Fruit fly (Drosophila melanogaster) whole organism, wandering third instar larva: ENCODE data around the gene Trax.

Source experiments
- Abd-B ChIP-seq: fragments of >200 bp; optimal IDR thresholded peaks from 2 replicates; lab custom pipeline; 2017; ENCODE audit warnings: missing biosample characterization, missing genetic modification characterization
- CG32264 ChIP-seq: fragments of 200-800 bp; sonication (Bioruptor generic); optimal IDR thresholded peaks from 2 replicates; lab custom pipeline; 2016; ENCODE audit warnings: missing biosample characterization, missing genetic modification characterization
- CG9705 ChIP-seq: fragments of 200-800 bp; sonication (Bioruptor generic); optimal IDR thresholded peaks from 2 replicates; lab custom pipeline; 2018; ENCODE audit warnings: missing biosample characterization, mild to moderate bottlenecking, missing genetic modification characterization
- CrebA ChIP-seq: fragments of 200-800 bp; sonication (Bioruptor generic); optimal IDR thresholded peaks from 2 replicates; lab custom pipeline; 2016; ENCODE audit warnings: missing biosample characterization, mild to moderate bottlenecking, missing genetic modification characterization, borderline replicate concordance
- Dfd ChIP-seq: fragments of >200 bp; optimal IDR thresholded peaks from 2 replicates; lab custom pipeline; 2017; ENCODE audit warnings: missing biosample characterization, missing genetic modification characterization
- Dif ChIP-seq: fragments of 200-275, 200-300 bp; sonication (Bioruptor generic); optimal IDR thresholded peaks from 2 replicates; lab custom pipeline; 2018; ENCODE audit warnings: missing biosample characterization, missing genetic modification characterization; ENCODE audit not compliant: partially characterized antibody
- GATAd ChIP-seq: sonication (Bioruptor generic); optimal IDR thresholded peaks from 2 replicates; lab custom pipeline; 2016; ENCODE audit warnings: missing biosample characterization, missing genetic modification characterization
- HLH106 ChIP-seq: fragments of 200-800 bp; optimal IDR thresholded peaks from 3 replicates; lab custom pipeline; 2019; ENCODE audit warnings: missing biosample characterization, mild to moderate bottlenecking, missing genetic modification characterization, moderate library complexity
- Hnf4 ChIP-seq: fragments of 200-800 bp; sonication (Bioruptor generic); optimal IDR thresholded peaks from 2 replicates; lab custom pipeline; 2016; ENCODE audit warnings: missing biosample characterization, mild to moderate bottlenecking, missing genetic modification characterization
- Hr78 ChIP-seq: fragments of >200 bp; optimal IDR thresholded peaks from 2 replicates; lab custom pipeline; 2017; ENCODE audit warnings: missing biosample characterization, missing genetic modification characterization
- Hr83 ChIP-seq: fragments of 200-300 bp; sonication (Bioruptor generic); optimal IDR thresholded peaks from 2 replicates; lab custom pipeline; 2016; ENCODE audit warnings: missing biosample characterization, mild to moderate bottlenecking, missing genetic modification characterization, moderate library complexity; ENCODE audit not compliant: poor library complexity, severe bottlenecking
- Jra ChIP-seq: sonication (Bioruptor generic); optimal IDR thresholded peaks from 2 replicates; lab custom pipeline; 2016; ENCODE audit warnings: missing biosample characterization, missing genetic modification characterization
- Mio ChIP-seq: sonication (Bioruptor generic); optimal IDR thresholded peaks from 2 replicates; lab custom pipeline; 2016; ENCODE audit warnings: missing biosample characterization, missing genetic modification characterization
- N ChIP-seq: fragments of >200 bp; optimal IDR thresholded peaks from 2 replicates; lab custom pipeline; 2018; ENCODE audit warnings: missing biosample characterization, missing external identifiers, missing genetic modification characterization
- OdsH ChIP-seq: fragments of 200-800 bp; sonication (Bioruptor generic); optimal IDR thresholded peaks from 2 replicates; lab custom pipeline; 2016; ENCODE audit warnings: missing biosample characterization, mild to moderate bottlenecking, missing genetic modification characterization
- Rel ChIP-seq, 2 experiments: fragments of 200-800 bp; sonication (Bioruptor generic) in 1 of 2; optimal IDR thresholded peaks; 2 replicates in 1 of 2; 3 replicates in 1 of 2; lab custom pipeline; 2016 to 2019; ENCODE audit warnings: mild to moderate bottlenecking in 2 of 2, missing biosample characterization in 2 of 2, missing genetic modification characterization in 2 of 2, moderate library complexity in 1 of 2
- Vsx2 ChIP-seq: fragments of 200-300, 225-300 bp; sonication (Bioruptor generic); optimal IDR thresholded peaks from 2 replicates; lab custom pipeline; 2018; ENCODE audit warnings: missing biosample characterization, missing genetic modification characterization; ENCODE audit not compliant: partially characterized antibody
- br ChIP-seq: fragments of 200-800 bp; sonication (Bioruptor generic); optimal IDR thresholded peaks from 2 replicates; lab custom pipeline; 2016; ENCODE audit warnings: missing biosample characterization, missing genetic modification characterization
- brk ChIP-seq: fragments of 200-800 bp; sonication (Bioruptor generic); optimal IDR thresholded peaks from 2 replicates; lab custom pipeline; 2016; ENCODE audit warnings: missing biosample characterization, mild to moderate bottlenecking, missing genetic modification characterization
- dl ChIP-seq, 2 experiments: fragments of 175-275, 200-275 bp in 1 of 2; fragments of 200-275 bp in 1 of 2; sonication (Bioruptor generic); optimal IDR thresholded peaks; lab custom pipeline; 2018; ENCODE audit warnings: mild to moderate bottlenecking in 2 of 2, missing biosample characterization in 2 of 2, missing genetic modification characterization in 2 of 2, moderate library complexity in 2 of 2; ENCODE audit not compliant: partially characterized antibody in 2 of 2, insufficient read depth in 1 of 2
- dmrt93B ChIP-seq: fragments of 200-800 bp; sonication (Bioruptor generic); optimal IDR thresholded peaks from 2 replicates; lab custom pipeline; 2018; ENCODE audit warnings: missing biosample characterization, mild to moderate bottlenecking, missing genetic modification characterization
- dsf ChIP-seq: sonication (Bioruptor generic); optimal IDR thresholded peaks from 2 replicates; lab custom pipeline; 2016; ENCODE audit warnings: missing biosample characterization, missing genetic modification characterization, borderline replicate concordance
- ey ChIP-seq: fragments of 200-800 bp; sonication (Bioruptor generic); optimal IDR thresholded peaks from 2 replicates; lab custom pipeline; 2016; ENCODE audit warnings: missing biosample characterization, missing genetic modification characterization
- foxo ChIP-seq, 2 experiments: fragments of 200-800 bp; sonication (Bioruptor generic); optimal IDR thresholded peaks; 2 replicates in 1 of 2; 3 replicates in 1 of 2; lab custom pipeline; 2016 to 2017; ENCODE audit warnings: missing biosample characterization in 2 of 2, missing genetic modification characterization in 2 of 2
- fru ChIP-seq: fragments of 200-800 bp; sonication (Bioruptor generic); optimal IDR thresholded peaks from 3 replicates; lab custom pipeline; 2016; ENCODE audit warnings: missing biosample characterization, mild to moderate bottlenecking, missing genetic modification characterization
- h ChIP-seq: fragments of 200-800 bp; sonication (Bioruptor generic); optimal IDR thresholded peaks from 3 replicates; lab custom pipeline; 2016; ENCODE audit warnings: missing biosample characterization, mild to moderate bottlenecking, missing genetic modification characterization
- jim ChIP-seq: fragments of 175-275, 200-325 bp; sonication (Bioruptor generic); optimal IDR thresholded peaks from 2 replicates; lab custom pipeline; 2016; ENCODE audit warnings: missing biosample characterization, mild to moderate bottlenecking, missing genetic modification characterization
- lola ChIP-seq: fragments of >200 bp; optimal IDR thresholded peaks from 2 replicates; lab custom pipeline; 2017; ENCODE audit warnings: missing biosample characterization, missing genetic modification characterization
- pan ChIP-seq: fragments of >200 bp; optimal IDR thresholded peaks from 2 replicates; lab custom pipeline; 2017
- psq ChIP-seq: fragments of 200-800 bp; sonication (Bioruptor generic); optimal IDR thresholded peaks from 3 replicates; lab custom pipeline; 2017; ENCODE audit warnings: missing biosample characterization, mild to moderate bottlenecking, missing genetic modification characterization, moderate library complexity
- rgr ChIP-seq: fragments of 200-800 bp; sonication (Bioruptor generic); optimal IDR thresholded peaks from 3 replicates; lab custom pipeline; 2016; ENCODE audit warnings: missing biosample characterization, mild to moderate bottlenecking, missing genetic modification characterization
- sage ChIP-seq: fragments of 200-800 bp; sonication (Bioruptor generic); optimal IDR thresholded peaks from 2 replicates; lab custom pipeline; 2016; ENCODE audit warnings: missing biosample characterization, mild to moderate bottlenecking, missing genetic modification characterization
- sv ChIP-seq: fragments of 200-800 bp; sonication (Bioruptor generic); optimal IDR thresholded peaks from 3 replicates; lab custom pipeline; 2016; ENCODE audit warnings: missing biosample characterization, missing genetic modification characterization
- tai ChIP-seq: sonication (Bioruptor generic); optimal IDR thresholded peaks from 2 replicates; lab custom pipeline; 2016; ENCODE audit warnings: missing biosample characterization, missing genetic modification characterization
- usp ChIP-seq: fragments of >200 bp; optimal IDR thresholded peaks from 2 replicates; lab custom pipeline; 2017; ENCODE audit warnings: missing biosample characterization, missing genetic modification characterization
- woc ChIP-seq: sonication (Bioruptor generic); optimal IDR thresholded peaks from 2 replicates; lab custom pipeline; 2016; ENCODE audit warnings: missing biosample characterization, mild to moderate bottlenecking, missing genetic modification characterization

Trax gene

DNA sequence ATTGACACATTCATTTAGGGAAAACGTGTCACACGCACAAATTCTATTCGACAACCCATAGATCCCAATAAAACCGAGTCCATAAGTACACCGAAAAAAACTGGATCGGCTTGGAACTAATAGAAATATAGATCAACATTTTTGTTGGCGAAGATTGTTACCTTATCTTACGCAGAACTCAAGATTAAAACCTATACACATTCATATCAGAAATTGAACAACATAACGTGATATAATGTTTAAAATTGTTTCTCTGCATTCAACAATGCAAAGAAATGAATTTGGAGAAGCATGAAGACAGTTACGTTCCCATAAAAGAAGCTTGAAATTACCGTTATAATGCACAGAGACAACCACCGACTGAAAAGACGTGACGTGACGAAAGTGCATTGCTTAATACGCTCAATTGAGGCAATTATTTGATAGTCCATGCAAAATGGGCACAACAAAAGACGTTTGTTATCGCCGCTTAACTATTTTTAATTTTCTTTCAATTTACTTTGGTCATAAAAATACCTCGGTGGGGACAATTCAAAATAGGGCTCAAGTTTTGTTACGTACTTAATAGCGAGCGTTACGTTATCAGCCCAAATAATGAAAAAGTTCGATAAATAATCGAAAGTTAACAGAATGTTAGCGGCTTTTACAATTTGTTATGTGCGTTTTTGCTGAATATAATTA, 21.3 kb upstream of the Trax start, which contains the start of gene SerRS-m:
Gene SerRS-m (plus strand): TSS at position 616 of the 681 bp plus-strand sequence.
- TF ChIP-seq usp (GFP tag; lab: Kevin White, UChicago) (no peak), dsf (no peak), Hnf4 (GFP tag; lab: Kevin White, UChicago) (no peak), Hr83 (GFP tag; lab: Kevin White, UChicago) (no peak), Mio (no peak), dl (GFP tag; optimal IDR thresholded peaks at IDR 0.05; lab: Kevin White, UChicago; ENCODE audit: insufficient read depth in 1 of 2, partially characterized antibody in 2 of 2) (no peak)
- TF ChIP-seq, all 38 proteins: peak for 0

DNA sequence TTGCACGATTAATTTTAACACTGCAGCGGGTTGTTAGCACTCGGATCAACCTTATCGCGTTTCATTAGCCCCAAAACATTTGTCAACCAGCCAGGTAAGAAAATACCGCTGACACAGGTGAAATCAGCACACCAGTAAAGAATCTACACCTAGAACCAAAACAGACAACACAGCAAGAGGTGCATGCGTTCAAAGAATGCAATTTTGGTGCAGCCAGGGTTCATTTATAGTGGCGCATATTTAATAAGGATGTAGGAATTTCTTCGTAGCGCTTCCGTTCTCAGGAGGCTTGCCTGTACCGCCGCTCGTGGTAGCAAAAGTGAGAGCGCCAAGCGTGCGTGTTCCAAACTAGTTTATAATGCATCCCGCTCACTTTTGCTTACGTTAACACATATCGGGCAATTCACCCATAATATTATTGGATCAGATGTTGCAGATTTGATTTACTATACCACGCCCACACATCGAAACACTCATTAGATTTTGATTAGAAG, 19.0 kb upstream of the Trax start:
- no peak for TF ChIP-seq Hr83 (GFP tag; lab: Kevin White, UChicago)
- peak; percentile 7 for TF ChIP-seq ey (GFP tag; lab: Kevin White, UChicago)
- no peak for TF ChIP-seq dl (GFP tag; optimal IDR thresholded peaks at IDR 0.05; lab: Kevin White, UChicago; ENCODE audit: insufficient read depth in 1 of 2, partially characterized antibody in 2 of 2)
- TF ChIP-seq usp (GFP tag; lab: Kevin White, UChicago): no peak
- TF ChIP-seq N (GFP tag; lab: Kevin White, UChicago): no peak
- TF ChIP-seq Mio: no peak
- TF ChIP-seq Dfd: no peak
- TF ChIP-seq Dif (GFP tag; lab: Kevin White, UChicago): no peak
- TF ChIP-seq rgr (GFP tag; lab: Kevin White, UChicago): no peak
- TF ChIP-seq br (GFP tag; lab: Kevin White, UChicago): no peak
- TF ChIP-seq brk (GFP tag; lab: Kevin White, UChicago): no peak
- no peak for TF ChIP-seq psq (GFP tag; lab: Kevin White, UChicago)
- TF ChIP-seq h (GFP tag; lab: Kevin White, UChicago): no peak
- no peak for TF ChIP-seq sv (GFP tag; lab: Kevin White, UChicago)
- no peak for TF ChIP-seq tai
- TF ChIP-seq CrebA (GFP tag; lab: Kevin White, UChicago): no peak
- TF ChIP-seq pan (lab: Kevin White, UChicago): no peak
- no peak for TF ChIP-seq sage (GFP tag; lab: Kevin White, UChicago)
- TF ChIP-seq lola (GFP tag; lab: Kevin White, UChicago): no peak
- TF ChIP-seq GATAd (GFP tag; lab: Kevin White, UChicago): no peak
- peak; percentile 12 for TF ChIP-seq OdsH (GFP tag; lab: Kevin White, UChicago)
- TF ChIP-seq fru: no peak
- no peak for TF ChIP-seq Jra
- no peak for TF ChIP-seq CG32264 (GFP tag; lab: Kevin White, UChicago)
- no peak for TF ChIP-seq dsf
- TF ChIP-seq CG9705 (GFP tag; lab: Kevin White, UChicago): no peak
- TF ChIP-seq Hnf4 (GFP tag; lab: Kevin White, UChicago): no peak
- TF ChIP-seq foxo (GFP tag; optimal IDR thresholded peaks at IDR 0.05; lab: Kevin White, UChicago): peak in 1 of 2 experiments; percentile 38
- TF ChIP-seq woc (GFP tag; lab: Kevin White, UChicago): no peak
- peak; percentile 16 for TF ChIP-seq HLH106 (tag; lab: Kevin White, UChicago)

DNA sequence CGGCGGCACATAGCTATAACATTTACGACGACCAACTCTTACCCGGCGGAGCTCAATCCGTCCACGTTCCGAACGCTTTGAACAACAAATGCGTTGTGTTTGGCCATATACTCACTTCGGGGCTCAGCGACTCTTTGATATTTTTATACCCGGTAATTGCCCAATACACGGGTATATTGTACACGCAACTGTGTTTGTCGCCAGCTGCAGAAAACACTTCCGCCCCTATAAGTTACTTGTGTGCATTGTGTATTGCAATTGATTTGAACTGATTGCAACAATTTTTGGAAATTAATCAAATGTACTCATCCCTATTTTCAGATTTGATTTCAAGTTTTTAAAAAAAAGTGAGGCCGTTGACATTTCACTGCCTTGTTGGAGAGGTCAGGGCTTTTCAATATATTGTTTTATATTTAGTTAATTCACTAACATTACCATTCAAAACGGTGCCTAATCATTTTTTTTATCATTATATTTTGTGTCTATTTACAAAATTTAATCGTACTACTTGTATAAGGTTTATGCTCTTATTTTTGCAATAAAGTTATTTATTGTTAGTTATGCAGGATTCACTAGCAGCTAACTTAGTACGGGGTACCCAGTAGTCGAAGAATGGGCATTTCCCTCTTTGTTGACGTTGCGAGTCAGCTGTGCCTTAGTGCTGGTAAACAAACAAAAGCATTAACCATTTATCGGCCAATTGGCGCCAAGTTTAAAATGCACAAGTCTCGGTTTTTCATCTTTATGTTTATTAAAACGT, 18.4 kb upstream of the Trax start, which contains the start of gene Nagk:
Gene Nagk (minus strand): TSS at position 331 of the 760 bp plus-strand sequence.
- TF ChIP-seq OdsH (GFP tag; lab: Kevin White, UChicago) (peak; percentile 68), pan (lab: Kevin White, UChicago) (peak; percentile 86), ey (GFP tag; lab: Kevin White, UChicago) (peak; percentile 71), Hnf4 (GFP tag; lab: Kevin White, UChicago) (no peak), fru (peak; percentile 73), Jra (peak; percentile 57), Hr83 (GFP tag; lab: Kevin White, UChicago) (peak; percentile 82), rgr (GFP tag; lab: Kevin White, UChicago) (peak; percentile 63), lola (GFP tag; lab: Kevin White, UChicago) (no peak), jim (no peak), GATAd (GFP tag; lab: Kevin White, UChicago) (no peak), Mio (no peak), Hr78 (GFP tag; lab: Kevin White, UChicago) (no peak), h (GFP tag; lab: Kevin White, UChicago) (peak; percentile 70), dmrt93B (no peak), Dif (GFP tag; lab: Kevin White, UChicago) (peak; percentile 37), CG32264 (GFP tag; lab: Kevin White, UChicago) (peak; percentile 34), Dfd (no peak), sv (GFP tag; lab: Kevin White, UChicago) (peak; percentile 65), brk (GFP tag; lab: Kevin White, UChicago) (no peak), CrebA (GFP tag; lab: Kevin White, UChicago) (no peak), dl (GFP tag; optimal IDR thresholded peaks at IDR 0.05; lab: Kevin White, UChicago; ENCODE audit: insufficient read depth in 1 of 2, partially characterized antibody in 2 of 2) (no peak), usp (GFP tag; lab: Kevin White, UChicago) (no peak), tai (no peak), foxo (GFP tag; optimal IDR thresholded peaks at IDR 0.05; lab: Kevin White, UChicago) (peak in 1 of 2 experiments; percentile 76), Vsx2 (GFP tag; lab: Kevin White, UChicago) (no peak), dsf (no peak), woc (GFP tag; lab: Kevin White, UChicago) (peak; percentile 89), CG9705 (GFP tag; lab: Kevin White, UChicago) (peak; percentile 34), Rel (GFP tag; optimal IDR thresholded peaks at IDR 0.05; lab: Kevin White, UChicago) (no peak), Rel (tag; optimal IDR thresholded peaks at IDR 0.05; lab: Kevin White, UChicago) (peak; percentile 93), Abd-B (GFP tag; lab: Kevin White, UChicago) (no peak)
